Worm (Caenorhabditis elegans) whole organism, young adult: ENCODE results near the gene F56A11.6.
A peak's percentile ranks its signal among the peaks of the same experiment; 100 is the strongest.

Source experiments
- D2030.7 ChIP-seq: fragments of 200-800 bp; sonication (Bioruptor generic); IDR thresholded peaks from 2 replicates; pipeline ENCODE4 v1.3.6; 2022; ENCODE audit warnings: missing genetic modification reagents, missing genetic modification characterization, missing compliant biosample characterization
- F49E8.2 ChIP-seq: sonication (generic microtip); optimal IDR thresholded peaks from 3 replicates; lab custom pipeline; 2017; ENCODE audit warnings: missing genetic modification characterization, mild to moderate bottlenecking, missing compliant biosample characterization, antibody characterized with exemption, moderate library complexity; ENCODE audit not compliant: insufficient read depth
- F55B11.4 ChIP-seq: sonication (generic microtip); optimal IDR thresholded peaks from 2 replicates; lab custom pipeline; 2016; ENCODE audit warnings: missing compliant biosample characterization, missing genetic modification characterization, borderline replicate concordance; ENCODE audit not compliant: insufficient read depth
- Y67H2A.10 ChIP-seq: fragments of 200-800 bp; sonication (Bioruptor generic); conservative IDR thresholded peaks from 2 replicates; pipeline ENCODE4 v1.3.6; 2022; ENCODE audit warnings: missing genetic modification reagents, missing genetic modification characterization, missing compliant biosample characterization
- Y79H2A.3 ChIP-seq: fragments of 200-800 bp; sonication (Bioruptor generic); conservative IDR thresholded peaks from 2 replicates; pipeline ENCODE4 v1.3.6; 2022; ENCODE audit warnings: missing genetic modification reagents, missing genetic modification characterization, missing compliant biosample characterization
- Y95B8A.8 ChIP-seq: fragments of 200-800 bp; sonication (Bioruptor generic); IDR thresholded peaks from 2 replicates; pipeline ENCODE4 v1.3.6; 2022; ENCODE audit warnings: missing genetic modification reagents, missing genetic modification characterization, missing compliant biosample characterization
- ZK185.1 ChIP-seq: sonication (generic microtip); optimal IDR thresholded peaks from 2 replicates; lab custom pipeline; 2016; ENCODE audit warnings: mild to moderate bottlenecking, missing genetic modification characterization, missing compliant biosample characterization; ENCODE audit not compliant: poor library complexity, severe bottlenecking
- ama-1 ChIP-seq, 3 experiments: fragments of 150-350 bp in 1 of 3; sonication (generic microtip) in 2 of 3; optimal IDR thresholded peaks; 2 replicates each; lab custom pipeline; 2014 to 2018; ENCODE audit warnings: missing biosample characterization in 2 of 3, missing genetic modification characterization in 2 of 3, missing genetic modification reagents in 2 of 3
- aptf-2 ChIP-seq: fragments of 200-800 bp; sonication (Bioruptor generic); conservative IDR thresholded peaks from 2 replicates; pipeline ENCODE4 v1.3.6; 2022; ENCODE audit warnings: missing genetic modification reagents, missing genetic modification characterization, missing compliant biosample characterization
- atf-7 ChIP-seq: sonication (generic microtip); optimal IDR thresholded peaks from 2 replicates; lab custom pipeline; 2017; ENCODE audit warnings: mild to moderate bottlenecking, missing genetic modification characterization, missing compliant biosample characterization
- athp-1 ChIP-seq: sonication (generic microtip); optimal IDR thresholded peaks from 2 replicates; lab custom pipeline; 2017; ENCODE audit warnings: mild to moderate bottlenecking, missing genetic modification characterization, missing compliant biosample characterization
- attf-6 ChIP-seq: fragments of 200-800 bp; sonication (Bioruptor generic); IDR thresholded peaks from 2 replicates; pipeline ENCODE4 v1.3.6; 2022; ENCODE audit warnings: missing genetic modification reagents, missing genetic modification characterization, missing compliant biosample characterization
- bed-2 ChIP-seq: fragments of 200-800 bp; sonication (Bioruptor generic); IDR thresholded peaks from 2 replicates; pipeline ENCODE4 v1.3.6; 2022; ENCODE audit warnings: missing genetic modification reagents, missing genetic modification characterization, missing compliant biosample characterization
- cebp-1 ChIP-seq, 2 experiments: fragments of 200-800 bp in 1 of 2; sonication (Bioruptor generic) in 1 of 2; sonication (generic microtip) in 1 of 2; IDR thresholded peaks in 1 of 2; optimal IDR thresholded peaks in 1 of 2; 2 replicates each; pipeline versions ENCODE4 v1.3.6 to Lab custom; 2017 to 2022; ENCODE audit warnings: missing compliant biosample characterization in 2 of 2, missing genetic modification characterization in 2 of 2, mild to moderate bottlenecking in 1 of 2, missing genetic modification reagents in 1 of 2, moderate library complexity in 1 of 2
- ceh-27 ChIP-seq: fragments of 200-800 bp; sonication (Bioruptor generic); optimal IDR thresholded peaks from 2 replicates; lab custom pipeline; 2018; ENCODE audit warnings: mild to moderate bottlenecking, missing genetic modification characterization, moderate library complexity, missing compliant biosample characterization
- ceh-58 ChIP-seq: fragments of 200-800 bp; sonication (Bioruptor generic); IDR thresholded peaks from 2 replicates; pipeline ENCODE4 v1.3.6; 2022; ENCODE audit warnings: missing genetic modification characterization, missing compliant biosample characterization
- ceh-79 ChIP-seq: sonication (generic microtip); optimal IDR thresholded peaks from 2 replicates; lab custom pipeline; 2017; ENCODE audit warnings: mild to moderate bottlenecking, missing genetic modification characterization, missing compliant biosample characterization
- die-1 ChIP-seq: sonication (generic microtip); optimal IDR thresholded peaks from 2 replicates; lab custom pipeline; 2016; ENCODE audit warnings: missing genotype, mild to moderate bottlenecking, missing genetic modification characterization, missing compliant biosample characterization
- dox-1 ChIP-seq: fragments of 200-800 bp; sonication (Bioruptor generic); IDR thresholded peaks from 2 replicates; pipeline ENCODE4 v1.3.6; 2022; ENCODE audit warnings: missing genetic modification reagents, missing genetic modification characterization, missing compliant biosample characterization
- egl-18 ChIP-seq: fragments of 200-800 bp; sonication (Bioruptor generic); IDR thresholded peaks from 2 replicates; pipeline ENCODE4 v1.3.6; 2022; ENCODE audit warnings: missing genetic modification reagents, missing genetic modification characterization, missing compliant biosample characterization
- ekl-4 ChIP-seq: fragments of 200-800 bp; sonication (Bioruptor generic); IDR thresholded peaks from 2 replicates; pipeline ENCODE4 v1.3.6; 2022; ENCODE audit warnings: missing genetic modification reagents, missing genetic modification characterization, missing compliant biosample characterization
- ets-4 ChIP-seq: fragments of 200-800 bp; sonication (Bioruptor generic); optimal IDR thresholded peaks from 2 replicates; lab custom pipeline; 2018; ENCODE audit warnings: mild to moderate bottlenecking, missing genetic modification characterization, missing compliant biosample characterization
- fkh-3 ChIP-seq: sonication (generic microtip); optimal IDR thresholded peaks from 2 replicates; lab custom pipeline; 2016; ENCODE audit warnings: mild to moderate bottlenecking, missing genetic modification characterization, missing compliant biosample characterization
- hlh-12 ChIP-seq: sonication (generic microtip); optimal IDR thresholded peaks from 2 replicates; lab custom pipeline; 2016; ENCODE audit warnings: missing genetic modification characterization, missing compliant biosample characterization
- hlh-26 ChIP-seq: fragments of 200-800 bp; sonication (Bioruptor generic); conservative IDR thresholded peaks from 2 replicates; pipeline ENCODE4 v1.3.6; 2022; ENCODE audit warnings: missing genetic modification reagents, missing genetic modification characterization, missing compliant biosample characterization
- hmg-20 ChIP-seq: fragments of 200-800 bp; sonication (Bioruptor generic); IDR thresholded peaks from 2 replicates; pipeline ENCODE4 v1.3.6; 2022; ENCODE audit warnings: missing genetic modification reagents, missing genetic modification characterization, missing compliant biosample characterization
- hrde-1 ChIP-seq: sonication (generic microtip); optimal IDR thresholded peaks from 2 replicates; lab custom pipeline; 2016; ENCODE audit warnings: missing genetic modification characterization, mild to moderate bottlenecking, missing compliant biosample characterization, moderate library complexity, missing genotype, missing genetic modification reagents, borderline replicate concordance
- let-607 ChIP-seq, 2 experiments: fragments of 200-800 bp in 1 of 2; sonication (Bioruptor generic) in 1 of 2; sonication (generic microtip) in 1 of 2; optimal IDR thresholded peaks; 2 replicates each; lab custom pipeline; 2016 to 2018; ENCODE audit warnings: mild to moderate bottlenecking in 2 of 2, missing compliant biosample characterization in 2 of 2, missing genetic modification characterization in 2 of 2, moderate library complexity in 2 of 2, missing genotype in 1 of 2
- lin-40 ChIP-seq: sonication (generic microtip); optimal IDR thresholded peaks from 2 replicates; lab custom pipeline; 2016; ENCODE audit warnings: missing genetic modification characterization, mild to moderate bottlenecking, missing compliant biosample characterization, missing genotype, missing genetic modification reagents
- lir-1 ChIP-seq: fragments of 200-800 bp; sonication (Bioruptor generic); conservative IDR thresholded peaks from 2 replicates; pipeline ENCODE4 v1.3.6; 2022; ENCODE audit warnings: missing genetic modification reagents, missing genetic modification characterization, missing compliant biosample characterization
- mes-4 ChIP-seq: sonication (generic microtip); optimal IDR thresholded peaks from 2 replicates; lab custom pipeline; 2016; ENCODE audit warnings: missing genotype, missing genetic modification characterization, missing compliant biosample characterization
- nfyb-1 ChIP-seq: fragments of 200-800 bp; sonication (Bioruptor generic); IDR thresholded peaks from 2 replicates; pipeline ENCODE4 v1.3.6; 2022; ENCODE audit warnings: missing genetic modification reagents, missing genetic modification characterization, missing compliant biosample characterization
- nhr-80 ChIP-seq: sonication (generic microtip); optimal IDR thresholded peaks from 2 replicates; lab custom pipeline; 2016; ENCODE audit warnings: missing genetic modification characterization, missing compliant biosample characterization
- pha-4 ChIP-seq: fragments of 150-350 bp; sonication (generic microtip); optimal IDR thresholded peaks from 2 replicates; lab custom pipeline; 2014; ENCODE audit warnings: missing biosample characterization, missing genetic modification reagents, missing genetic modification characterization
- sea-2 ChIP-seq: fragments of 200-800 bp; sonication (Bioruptor generic); IDR thresholded peaks from 2 replicates; pipeline ENCODE4 v1.3.6; 2022; ENCODE audit warnings: missing genetic modification characterization, missing compliant biosample characterization
- snpc-1.3 ChIP-seq: sonication (generic microtip); optimal IDR thresholded peaks from 2 replicates; lab custom pipeline; 2017; ENCODE audit warnings: missing genetic modification characterization, mild to moderate bottlenecking, missing compliant biosample characterization, antibody characterized with exemption, moderate library complexity, missing genotype, missing genetic modification reagents; ENCODE audit not compliant: insufficient read depth
- tbp1 ChIP-seq: fragments of 200-800 bp; sonication (Bioruptor generic); optimal IDR thresholded peaks from 2 replicates; lab custom pipeline; 2018; ENCODE audit warnings: mild to moderate bottlenecking, missing genetic modification characterization, missing compliant biosample characterization
- tbx-9 ChIP-seq: sonication (generic microtip); optimal IDR thresholded peaks from 2 replicates; lab custom pipeline; 2016; ENCODE audit warnings: borderline replicate concordance, missing genetic modification characterization, inconsistent platforms, missing compliant biosample characterization
- unc-62 ChIP-seq: fragments of 150-350 bp; optimal IDR thresholded peaks from 2 replicates; lab custom pipeline; 2014; ENCODE audit warnings: missing biosample characterization, missing genetic modification reagents, missing genetic modification characterization
- zim-3 ChIP-seq: sonication (generic microtip); optimal IDR thresholded peaks from 2 replicates; lab custom pipeline; 2017; ENCODE audit warnings: mild to moderate bottlenecking, missing genetic modification characterization, moderate library complexity, missing compliant biosample characterization
- ztf-25 ChIP-seq: fragments of 200-800 bp; sonication (Bioruptor generic); IDR thresholded peaks from 2 replicates; pipeline ENCODE4 v1.3.6; 2022; ENCODE audit warnings: missing genetic modification reagents, missing genetic modification characterization, missing compliant biosample characterization

The F56A11.6 gene

ce11 chrIV:582130-582529 is at the start of gene F56A11.6:
Gene F56A11.6 (minus strand): TSS chrIV:582230.
- TF ChIP-seq aptf-2 (GFP tag; lab: Robert Waterston, UW) (no peak), ceh-27 (no peak), fkh-3 (no peak), athp-1 (tag; lab: Kevin White, UChicago) (no peak)

ce11 chrIV:630598-630997 is 48.6 kb upstream of the F56A11.6 start:
- TF ChIP-seq cebp-1 (GFP tag; IDR thresholded peaks at IDR 0.05; lab: Robert Waterston, UW) (no peak), cebp-1 (tag; optimal IDR thresholded peaks at IDR 0.05; lab: Kevin White, UChicago) (no peak), atf-7 (tag; lab: Kevin White, UChicago) (no peak), hrde-1 (tag; lab: Kevin White, UChicago) (no peak), hlh-26 (GFP tag; lab: Robert Waterston, UW) (no peak), ceh-58 (GFP tag; lab: Robert Waterston, UW) (no peak), F49E8.2 (tag; lab: Kevin White, UChicago) (no peak), D2030.7 (no peak), ceh-79 (tag; lab: Kevin White, UChicago) (no peak), Y79H2A.3 (GFP tag; lab: Robert Waterston, UW) (no peak), nfyb-1 (no peak), bed-2 (GFP tag; lab: Robert Waterston, UW) (no peak), tbx-9 (tag; lab: Kevin White, UChicago) (no peak), hmg-20 (no peak), lir-1 (GFP tag; lab: Robert Waterston, UW) (no peak), zim-3 (tag; lab: Kevin White, UChicago) (no peak), sea-2 (GFP tag; lab: Robert Waterston, UW) (no peak), tbp1 (GFP tag; lab: Kevin White, UChicago) (no peak), aptf-2 (GFP tag; lab: Robert Waterston, UW) (no peak)
- TF ChIP-seq, all 124 proteins: peak for 0

ce11 chrIV:627237-627636 is 45.2 kb upstream of the F56A11.6 start, which contains the start of gene nhr-76:
Gene nhr-76 (plus strand): TSS chrIV:627537.
- TF ChIP-seq lin-40, result no peak
- no peak for TF ChIP-seq mes-4 (tag; lab: Kevin White, UChicago)
- no peak for TF ChIP-seq zim-3 (tag; lab: Kevin White, UChicago)
- TF ChIP-seq snpc-1.3 (tag; lab: Kevin White, UChicago), result no peak
- TF ChIP-seq Y95B8A.8 (GFP tag; lab: Robert Waterston, UW), result no peak
- TF ChIP-seq egl-18 (GFP tag; lab: Robert Waterston, UW), result no peak
- no peak for TF ChIP-seq Y79H2A.3 (GFP tag; lab: Robert Waterston, UW)
- no peak for TF ChIP-seq attf-6
- TF ChIP-seq ztf-25 (GFP tag; lab: Robert Waterston, UW), result no peak
- TF ChIP-seq, all 124 proteins: peak for 0

ce11 chrIV:625947-626548 is 44.0 kb upstream of the F56A11.6 start:
- TF ChIP-seq ekl-4 (no peak), ama-1 (optimal IDR thresholded peaks at IDR 0.05; lab: Kevin White, UChicago) (no peak), ama-1 (GFP tag; optimal IDR thresholded peaks at IDR 0.05; lab: Kevin White, UChicago) (no peak), dox-1 (GFP tag; lab: Robert Waterston, UW) (peak; percentile 40; the same call in 1 of the 2 replicates), lir-1 (GFP tag; lab: Robert Waterston, UW) (no peak), ceh-27 (no peak), unc-62 (GFP tag; lab: Kevin White, UChicago) (peak; percentile 81), Y67H2A.10 (GFP tag; lab: Robert Waterston, UW) (no peak), nhr-80 (tag; lab: Kevin White, UChicago) (peak; percentile 86), ets-4 (GFP tag; lab: Kevin White, UChicago) (no peak), hlh-12 (tag; lab: Kevin White, UChicago) (no peak), ZK185.1 (tag; lab: Kevin White, UChicago) (no peak), pha-4 (no peak), lin-40 (peak; percentile 53), die-1 (tag; lab: Kevin White, UChicago) (no peak), F55B11.4 (tag; lab: Kevin White, UChicago) (no peak), let-607 (tag; optimal IDR thresholded peaks at IDR 0.05; lab: Kevin White, UChicago) (no peak)
